Worm (Caenorhabditis elegans): ENCODE data around the gene kxd-1.

DNA sequence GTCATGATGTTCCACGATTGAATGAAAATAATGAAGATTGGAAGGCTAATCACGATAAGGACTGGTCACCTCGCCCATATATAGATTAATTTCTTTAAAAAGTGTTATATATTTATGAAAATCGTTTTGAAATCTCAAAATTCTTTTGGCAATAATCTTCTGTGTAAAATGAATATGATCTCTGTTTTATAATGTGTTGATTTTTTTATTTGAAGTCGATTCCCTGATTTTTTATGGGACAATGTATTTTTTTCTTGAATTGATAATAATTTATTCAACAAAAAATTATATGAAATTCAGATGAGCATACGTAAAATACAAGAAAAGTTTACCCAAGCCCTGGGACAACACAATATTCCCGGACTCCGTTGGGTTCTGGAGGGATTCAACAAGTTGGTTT is 18.2 kb downstream of the kxd-1 start, which contains the start of gene C05C8.1:
- TF ChIP-seq pqm-1 (tag; optimal IDR thresholded peaks at IDR 0.05), result no peak
- no peak for TF ChIP-seq ceh-24 (tag; optimal IDR thresholded peaks at IDR 0.05)
- TF ChIP-seq nfya-1 (tag; optimal IDR thresholded peaks at IDR 0.05), result no peak
- TF ChIP-seq pag-3 (tag; optimal IDR thresholded peaks at IDR 0.05; ENCODE audit: borderline replicate concordance), result no peak
- TF ChIP-seq lim-6 (tag; optimal IDR thresholded peaks at IDR 0.05), result no peak
- TF ChIP-seq ama-1 (optimal IDR thresholded peaks at IDR 0.05), result no peak
- TF ChIP-seq gmeb-2 (tag; optimal IDR thresholded peaks at IDR 0.05), result no peak
- TF ChIP-seq ets-4 (tag; optimal IDR thresholded peaks at IDR 0.05), result no peak
- TF ChIP-seq fkh-10 (GFP tag; optimal IDR thresholded peaks at IDR 0.05), result no peak
- no peak for TF ChIP-seq hlh-8 (tag; optimal IDR thresholded peaks at IDR 0.05)
- no peak for TF ChIP-seq pha-2 (tag; optimal IDR thresholded peaks at IDR 0.05)
- no peak for TF ChIP-seq ceh-31 (tag; optimal IDR thresholded peaks at IDR 0.05)
- TF ChIP-seq fkh-6 (tag; optimal IDR thresholded peaks at IDR 0.05), result no peak
- no peak for TF ChIP-seq sox-4 (tag; optimal IDR thresholded peaks at IDR 0.05)
